Worm (Caenorhabditis elegans) whole organism, midembryonic: Measurements from ENCODE around the gene php-3.

Source experiments
- T22C8.4 ChIP-seq: fragments of 200-800 bp; sonication (Bioruptor generic); IDR thresholded peaks from 2 replicates; pipeline ENCODE4 v1.3.6; 2022; ENCODE audit warnings: missing genetic modification characterization, missing compliant biosample characterization
- flt-1 ChIP-seq: fragments of 200-800 bp; sonication (Bioruptor generic); IDR thresholded peaks from 2 replicates; pipeline ENCODE4 v1.3.6; 2022; ENCODE audit warnings: missing genetic modification characterization, missing compliant biosample characterization

DNA sequence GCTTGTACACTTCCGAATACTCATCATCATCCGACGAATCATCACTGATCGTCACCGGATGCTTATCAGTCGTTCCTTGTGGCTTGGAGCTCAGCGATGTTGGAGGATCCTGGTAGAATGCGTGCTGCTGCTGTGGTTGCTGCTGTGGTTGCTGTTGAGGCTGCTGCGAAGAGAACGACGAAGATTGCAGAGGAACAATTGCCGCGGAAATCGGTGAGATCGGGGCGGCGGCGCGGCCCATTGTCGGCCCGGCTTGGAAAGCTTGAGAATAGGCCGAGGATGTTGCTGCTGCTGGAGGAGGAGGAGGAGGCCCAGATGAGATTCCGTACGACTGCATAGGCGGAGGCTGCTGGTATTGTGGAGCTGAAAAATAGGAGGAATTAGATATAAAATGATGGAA, 43.0 kb downstream of the php-3 start:
- TF ChIP-seq T22C8.4 (GFP tag; lab: Robert Waterston, UW) (no peak), flt-1 (GFP tag; lab: Robert Waterston, UW) (no peak)
